Worm (Caenorhabditis elegans) whole organism, mixed stage, embryonic: ENCODE measurements around the gene F55A11.1.

Experiments used
- M03D4.4 ChIP-seq: sonication (generic microtip); optimal IDR thresholded peaks from 2 replicates; lab custom pipeline; 2017; ENCODE audit warnings: mild to moderate bottlenecking, missing genetic modification characterization, missing compliant biosample characterization
- bed-3 ChIP-seq: fragments of 200-800 bp; sonication (Bioruptor generic); optimal IDR thresholded peaks from 3 replicates; lab custom pipeline; 2018; ENCODE audit warnings: mild to moderate bottlenecking, missing genetic modification characterization, moderate library complexity, missing compliant biosample characterization
- blmp-1 ChIP-seq: fragments of 150-350 bp; optimal IDR thresholded peaks from 2 replicates; lab custom pipeline; 2014; ENCODE audit warnings: missing biosample characterization, missing genetic modification characterization
- ceh-39 ChIP-seq: fragments of 150-350 bp; optimal IDR thresholded peaks from 2 replicates; lab custom pipeline; 2014; ENCODE audit warnings: missing biosample characterization, missing genetic modification characterization
- ceh-43 ChIP-seq: fragments of 200-800 bp; sonication (Bioruptor generic); optimal IDR thresholded peaks from 2 replicates; lab custom pipeline; 2018; ENCODE audit warnings: mild to moderate bottlenecking, missing genetic modification characterization, moderate library complexity, missing compliant biosample characterization
- ceh-83 ChIP-seq: fragments of 200-800 bp; sonication (Bioruptor generic); optimal IDR thresholded peaks from 2 replicates; lab custom pipeline; 2018; ENCODE audit warnings: mild to moderate bottlenecking, missing genetic modification characterization, missing compliant biosample characterization
- cnd-1 ChIP-seq: fragments of 200-800 bp; sonication (Bioruptor generic); optimal IDR thresholded peaks from 2 replicates; lab custom pipeline; 2018; ENCODE audit warnings: mild to moderate bottlenecking, missing genetic modification characterization, missing compliant biosample characterization
- drap-1 ChIP-seq: fragments of 200-800 bp; sonication (Bioruptor generic); optimal IDR thresholded peaks from 3 replicates; lab custom pipeline; 2018; ENCODE audit warnings: mild to moderate bottlenecking, missing genetic modification characterization, missing compliant biosample characterization
- elt-1 ChIP-seq: sonication (generic microtip); optimal IDR thresholded peaks from 2 replicates; lab custom pipeline; 2017; ENCODE audit warnings: missing genetic modification characterization, mild to moderate bottlenecking, missing compliant biosample characterization, antibody characterized with exemption, moderate library complexity, borderline replicate concordance; ENCODE audit not compliant: insufficient read depth
- elt-3 ChIP-seq: fragments of 150-350 bp; optimal IDR thresholded peaks from 2 replicates; lab custom pipeline; 2014; ENCODE audit warnings: missing biosample characterization, missing genetic modification characterization
- flh-1 ChIP-seq: fragments of 200-800 bp; sonication (Bioruptor generic); optimal IDR thresholded peaks from 2 replicates; lab custom pipeline; 2018; ENCODE audit warnings: mild to moderate bottlenecking, missing genetic modification characterization, moderate library complexity, missing compliant biosample characterization
- ham-2 ChIP-seq: fragments of 200-800 bp; sonication (Bioruptor generic); optimal IDR thresholded peaks from 2 replicates; lab custom pipeline; 2018; ENCODE audit warnings: mild to moderate bottlenecking, missing genetic modification characterization, missing compliant biosample characterization
- hlh-1 ChIP-seq: fragments of 150-350 bp; optimal IDR thresholded peaks from 2 replicates; lab custom pipeline; 2014; ENCODE audit warnings: missing biosample characterization, missing genetic modification reagents, missing genetic modification characterization
- lin-13 ChIP-seq: fragments of 150-350 bp; optimal IDR thresholded peaks from 2 replicates; lab custom pipeline; 2014; ENCODE audit warnings: missing biosample characterization, missing genetic modification characterization
- lin-32 ChIP-seq: fragments of 200-800 bp; sonication (Bioruptor generic); optimal IDR thresholded peaks from 2 replicates; lab custom pipeline; 2018; ENCODE audit warnings: mild to moderate bottlenecking, missing genetic modification characterization, missing compliant biosample characterization
- lsy-2 ChIP-seq: fragments of 150-350 bp; optimal IDR thresholded peaks from 2 replicates; lab custom pipeline; 2014; ENCODE audit warnings: missing biosample characterization, missing genetic modification characterization
- mab-5 ChIP-seq: fragments of 150-350 bp; optimal IDR thresholded peaks from 2 replicates; lab custom pipeline; 2014; ENCODE audit warnings: missing biosample characterization, missing genetic modification characterization
- mep-1 ChIP-seq: fragments of 150-350 bp; optimal IDR thresholded peaks from 2 replicates; lab custom pipeline; 2017; ENCODE audit warnings: missing biosample characterization, missing genetic modification reagents, missing genetic modification characterization, inconsistent platforms
- mls-2 ChIP-seq: sonication (generic microtip); optimal IDR thresholded peaks from 2 replicates; lab custom pipeline; 2016; ENCODE audit warnings: mild to moderate bottlenecking, missing genetic modification characterization, moderate library complexity, missing compliant biosample characterization
- nhr-2 ChIP-seq: fragments of 150-350 bp; optimal IDR thresholded peaks from 2 replicates; lab custom pipeline; 2014; ENCODE audit warnings: missing biosample characterization, missing genetic modification characterization
- nhr-237 ChIP-seq: fragments of 150-350 bp; optimal IDR thresholded peaks from 2 replicates; lab custom pipeline; 2014; ENCODE audit warnings: missing biosample characterization, missing genetic modification characterization
- nhr-28 ChIP-seq: fragments of 150-350 bp; optimal IDR thresholded peaks from 2 replicates; lab custom pipeline; 2014; ENCODE audit warnings: missing biosample characterization, missing genetic modification characterization
- nhr-76 ChIP-seq: sonication (generic microtip); optimal IDR thresholded peaks from 2 replicates; lab custom pipeline; 2017; ENCODE audit warnings: missing biosample characterization, missing genetic modification characterization
- pha-4 ChIP-seq: fragments of 150-350 bp; optimal IDR thresholded peaks from 2 replicates; lab custom pipeline; 2018; ENCODE audit warnings: missing biosample characterization, missing genetic modification reagents, missing genetic modification characterization
- snpc-4 ChIP-seq: fragments of 150-350 bp; optimal IDR thresholded peaks from 2 replicates; lab custom pipeline; 2014; ENCODE audit warnings: missing biosample characterization, missing genetic modification characterization
- sptf-1 ChIP-seq: sonication (generic microtip); optimal IDR thresholded peaks from 2 replicates; lab custom pipeline; 2017; ENCODE audit warnings: mild to moderate bottlenecking, missing genetic modification characterization, moderate library complexity, missing compliant biosample characterization
- tbx-8 ChIP-seq: fragments of 200-800 bp; sonication (Bioruptor generic); optimal IDR thresholded peaks from 2 replicates; lab custom pipeline; 2018; ENCODE audit warnings: mild to moderate bottlenecking, missing genetic modification characterization, moderate library complexity, missing compliant biosample characterization
- unc-120 ChIP-seq: sonication (generic microtip); optimal IDR thresholded peaks from 2 replicates; lab custom pipeline; 2017; ENCODE audit warnings: missing genetic modification characterization, missing compliant biosample characterization; ENCODE audit not compliant: poor library complexity, severe bottlenecking
- unc-62 ChIP-seq: fragments of 150-350 bp; optimal IDR thresholded peaks from 2 replicates; lab custom pipeline; 2014; ENCODE audit warnings: missing biosample characterization, missing genetic modification reagents, missing genetic modification characterization
- zip-8 ChIP-seq: fragments of 150-350 bp; optimal IDR thresholded peaks from 2 replicates; lab custom pipeline; 2014; ENCODE audit warnings: missing biosample characterization, missing genetic modification characterization
- ztf-11 ChIP-seq: fragments of 150-350 bp; optimal IDR thresholded peaks from 2 replicates; lab custom pipeline; 2014; ENCODE audit warnings: missing biosample characterization, missing genetic modification characterization

The F55A11.1 gene

ce11 chrV:11798320-11798719 lies 34.1 kb upstream of the F55A11.1 start:
- TF ChIP-seq nhr-2 (no peak), mab-5 (tag; lab: Kevin White, UChicago) (no peak), cnd-1 (no peak), mep-1 (tag; lab: Kevin White, UChicago) (no peak), M03D4.4 (tag; lab: Kevin White, UChicago) (no peak), elt-1 (tag; lab: Kevin White, UChicago) (no peak), sptf-1 (no peak), tbx-8 (GFP tag; lab: Kevin White, UChicago) (no peak), bed-3 (GFP tag; lab: Kevin White, UChicago) (no peak), ceh-43 (no peak), lin-13 (tag; lab: Kevin White, UChicago) (no peak), unc-62 (no peak), nhr-237 (no peak), ham-2 (GFP tag; lab: Kevin White, UChicago) (no peak), nhr-28 (no peak), ceh-83 (no peak)
- TF ChIP-seq, all 35 proteins: peak for 0

- TF ChIP-seq ztf-11 (tag; lab: Kevin White, UChicago): no peak
- TF ChIP-seq ceh-43: no peak
- TF ChIP-seq unc-120 (tag; lab: Kevin White, UChicago): no peak
- TF ChIP-seq flh-1 (GFP tag; lab: Kevin White, UChicago): no peak
- no peak for TF ChIP-seq bed-3 (GFP tag; lab: Kevin White, UChicago)
- no peak for TF ChIP-seq hlh-1 (tag; lab: Kevin White, UChicago)
- TF ChIP-seq nhr-237: no peak
- no peak for TF ChIP-seq snpc-4
- no peak for TF ChIP-seq lin-13 (tag; lab: Kevin White, UChicago)
- no peak for TF ChIP-seq lin-32
- TF ChIP-seq ceh-83: no peak
- TF ChIP-seq mls-2 (tag; lab: Kevin White, UChicago): no peak
Measured at ce11 chrV:11797272-11797855, 33.2 kb upstream of the F55A11.1 start.

ce11 chrV:11796343-11796742 lies 32.2 kb upstream of the F55A11.1 start:
- TF ChIP-seq lsy-2: no peak
- no peak for TF ChIP-seq ham-2 (GFP tag; lab: Kevin White, UChicago)
- TF ChIP-seq zip-8 (tag; lab: Kevin White, UChicago): no peak

ce11 chrV:11795352-11795751 lies 31.2 kb upstream of the F55A11.1 start:
- no peak for TF ChIP-seq nhr-28
- no peak for TF ChIP-seq snpc-4
- TF ChIP-seq unc-120 (tag; lab: Kevin White, UChicago): no peak
- no peak for TF ChIP-seq nhr-2
- no peak for TF ChIP-seq lsy-2
- no peak for TF ChIP-seq mab-5 (tag; lab: Kevin White, UChicago)
- no peak for TF ChIP-seq blmp-1 (tag; lab: Kevin White, UChicago)
- TF ChIP-seq ceh-83: no peak
- no peak for TF ChIP-seq nhr-76 (tag; lab: Kevin White, UChicago)
- no peak for TF ChIP-seq drap-1 (GFP tag; lab: Kevin White, UChicago)
- no peak for TF ChIP-seq tbx-8 (GFP tag; lab: Kevin White, UChicago)
- no peak for TF ChIP-seq sptf-1
- TF ChIP-seq, all 35 proteins: peak for 0

- TF ChIP-seq lin-32 (no peak), unc-120 (tag; lab: Kevin White, UChicago) (no peak), ceh-39 (no peak), snpc-4 (no peak), drap-1 (GFP tag; lab: Kevin White, UChicago) (no peak), zip-8 (tag; lab: Kevin White, UChicago) (no peak), lin-13 (tag; lab: Kevin White, UChicago) (no peak), pha-4 (tag; lab: Kevin White, UChicago) (no peak)
- TF ChIP-seq, all 35 proteins: peak for 0
Measured at ce11 chrV:11794172-11794571, 30.0 kb upstream of the F55A11.1 start.

- TF ChIP-seq blmp-1 (tag; lab: Kevin White, UChicago) (no peak), elt-3 (tag; lab: Kevin White, UChicago) (no peak), nhr-237 (no peak), hlh-1 (tag; lab: Kevin White, UChicago) (no peak), ceh-43 (no peak), ceh-39 (no peak), nhr-28 (no peak), ham-2 (GFP tag; lab: Kevin White, UChicago) (no peak)
Measured at ce11 chrV:11789474-11789873, 25.3 kb upstream of the F55A11.1 start, which contains the start of gene D2023.1. D2023.1 (plus strand) TSS chrV:11789550.
